Fruit fly (Drosophila melanogaster) whole organism, embryonic: ENCODE results near the gene CG32797.

Source experiments
- Adf1 ChIP-seq: fragments of 200-800 bp; sonication (Bioruptor generic); IDR thresholded peaks from 2 replicates; pipeline ENCODE4 v1.3.6; 2022; ENCODE audit warnings: missing biosample characterization, missing genetic modification characterization
- C15 ChIP-seq: fragments of 200-800 bp; sonication (Bioruptor generic); IDR thresholded peaks from 3 replicates; pipeline ENCODE4 v1.3.6; 2022; ENCODE audit warnings: missing biosample characterization, missing genetic modification characterization
- CG10462 ChIP-seq: fragments of 200-800 bp; sonication (Bioruptor generic); optimal IDR thresholded peaks from 2 replicates; lab custom pipeline; 2016; ENCODE audit warnings: missing biosample characterization, missing genetic modification characterization
- CG11085 ChIP-seq: fragments of 200-800 bp; sonication (Bioruptor generic); IDR thresholded peaks from 2 replicates; pipeline ENCODE4 v1.3.6; 2022; ENCODE audit warnings: missing biosample characterization, missing genetic modification characterization
- CG12104 ChIP-seq: fragments of 200-800 bp; sonication (Bioruptor generic); optimal IDR thresholded peaks from 3 replicates; lab custom pipeline; 2016; ENCODE audit warnings: missing biosample characterization, missing genetic modification characterization
- CG12219 ChIP-seq: fragments of 200-800 bp; sonication (Bioruptor generic); optimal IDR thresholded peaks from 3 replicates; lab custom pipeline; 2018; ENCODE audit warnings: missing biosample characterization, mild to moderate bottlenecking, missing genetic modification characterization
- CG13296 ChIP-seq: fragments of 200-800 bp; sonication (Bioruptor generic); optimal IDR thresholded peaks from 3 replicates; lab custom pipeline; 2018; ENCODE audit warnings: missing biosample characterization, mild to moderate bottlenecking, missing genetic modification characterization
- CG17186 ChIP-seq: fragments of 200-800 bp; sonication (Bioruptor generic); optimal IDR thresholded peaks from 3 replicates; lab custom pipeline; 2017; ENCODE audit warnings: missing biosample characterization, missing genetic modification reagents, missing genetic modification characterization
- CG17361 ChIP-seq: fragments of 200-800 bp; sonication (Bioruptor generic); IDR thresholded peaks from 3 replicates; pipeline ENCODE4 v1.3.6; 2022; ENCODE audit warnings: missing biosample characterization, missing genetic modification characterization
- CG17385 ChIP-seq: fragments of 200-800 bp; sonication (Bioruptor generic); optimal IDR thresholded peaks from 3 replicates; lab custom pipeline; 2018; ENCODE audit warnings: missing biosample characterization, mild to moderate bottlenecking, missing genetic modification characterization
- CG17829 ChIP-seq: fragments of 200-800 bp; optimal IDR thresholded peaks from 2 replicates; lab custom pipeline; 2019; ENCODE audit warnings: missing biosample characterization, mild to moderate bottlenecking, missing genetic modification characterization, moderate library complexity
- CG17912 ChIP-seq: fragments of 200-800 bp; sonication (Bioruptor generic); optimal IDR thresholded peaks from 2 replicates; lab custom pipeline; 2018; ENCODE audit warnings: missing biosample characterization, mild to moderate bottlenecking, missing genetic modification characterization
- CG18599 ChIP-seq: fragments of 200-800 bp; sonication (Bioruptor generic); optimal IDR thresholded peaks from 3 replicates; lab custom pipeline; 2017; ENCODE audit warnings: missing biosample characterization, missing genetic modification characterization, mild to moderate bottlenecking, moderate library complexity, missing genetic modification reagents
- CG2116 ChIP-seq: fragments of 200-800 bp; sonication (Bioruptor generic); optimal IDR thresholded peaks from 3 replicates; lab custom pipeline; 2018; ENCODE audit warnings: missing biosample characterization, mild to moderate bottlenecking, missing genetic modification characterization
- CG31388 ChIP-seq: fragments of 200-800 bp; sonication (Bioruptor generic); optimal IDR thresholded peaks from 2 replicates; lab custom pipeline; 2016; ENCODE audit warnings: missing biosample characterization, missing genetic modification characterization
- CG34422 ChIP-seq: fragments of 200-800 bp; sonication (Bioruptor generic); IDR thresholded peaks from 3 replicates; pipeline ENCODE4 v1.3.6; 2022; ENCODE audit warnings: missing biosample characterization, missing genetic modification characterization
- CG4854 ChIP-seq: fragments of 200-800 bp; sonication (Bioruptor generic); optimal IDR thresholded peaks from 2 replicates; lab custom pipeline; 2016; ENCODE audit warnings: missing biosample characterization, missing genetic modification characterization, inconsistent platforms
- CG6813 ChIP-seq: fragments of 200-800 bp; sonication (Bioruptor generic); optimal IDR thresholded peaks from 2 replicates; lab custom pipeline; 2017; ENCODE audit warnings: missing biosample characterization, missing genetic modification characterization, mild to moderate bottlenecking, moderate library complexity, missing genetic modification reagents
- CG7786 ChIP-seq: fragments of 200-800 bp; sonication (Bioruptor generic); optimal IDR thresholded peaks from 2 replicates; lab custom pipeline; 2016; ENCODE audit warnings: missing biosample characterization, missing genetic modification characterization
- CG7839 ChIP-seq: fragments of 200-800 bp; sonication (Bioruptor generic); optimal IDR thresholded peaks from 3 replicates; lab custom pipeline; 2018; ENCODE audit warnings: missing biosample characterization, mild to moderate bottlenecking, missing genetic modification characterization, moderate library complexity
- CG9797 ChIP-seq: fragments of 200-800 bp; sonication (Bioruptor generic); optimal IDR thresholded peaks from 3 replicates; lab custom pipeline; 2018; ENCODE audit warnings: missing biosample characterization, mild to moderate bottlenecking, missing genetic modification characterization
- CG9876 ChIP-seq: fragments of 200-800 bp; sonication (Bioruptor generic); optimal IDR thresholded peaks from 2 replicates; lab custom pipeline; 2016; ENCODE audit warnings: missing biosample characterization, missing genetic modification characterization
- Dfd ChIP-seq, 2 experiments: fragments of >200 bp; optimal IDR thresholded peaks; 2 replicates each; lab custom pipeline; 2017; ENCODE audit warnings: missing biosample characterization in 2 of 2, missing genetic modification characterization in 2 of 2
- Dref ChIP-seq: fragments of 200-800 bp; sonication (Bioruptor generic); IDR thresholded peaks from 2 replicates; pipeline ENCODE4 v1.3.6; 2022; ENCODE audit warnings: missing biosample characterization, missing genetic modification characterization
- Elba2 ChIP-seq: fragments of 200-800 bp; sonication (Bioruptor generic); optimal IDR thresholded peaks from 3 replicates; lab custom pipeline; 2016; ENCODE audit warnings: missing biosample characterization, missing genetic modification characterization
- Ets65A ChIP-seq: fragments of 200-800 bp; sonication (Bioruptor generic); peaks from one replicate; lab custom pipeline; 2016; ENCODE audit warnings: missing biosample characterization, missing genetic modification characterization
- GATAe ChIP-seq: fragments of 200-800 bp; sonication (Bioruptor generic); conservative IDR thresholded peaks from 2 replicates; pipeline ENCODE4 v1.3.6; 2022; ENCODE audit warnings: missing biosample characterization, missing genetic modification characterization
- HHEX ChIP-seq: fragments of 200-800 bp; sonication (Bioruptor generic); optimal IDR thresholded peaks from 3 replicates; lab custom pipeline; 2017; ENCODE audit warnings: missing biosample characterization, mild to moderate bottlenecking, missing genetic modification characterization, missing genetic modification reagents
- Hand ChIP-seq: fragments of 200-800 bp; sonication (Bioruptor generic); optimal IDR thresholded peaks from 2 replicates; lab custom pipeline; 2017; ENCODE audit warnings: mild to moderate bottlenecking, missing biosample characterization, missing genetic modification reagents, missing genetic modification characterization
- Mad ChIP-seq: fragments of 200-800 bp; sonication (Bioruptor generic); optimal IDR thresholded peaks from 2 replicates; lab custom pipeline; 2016; ENCODE audit warnings: missing biosample characterization, missing genetic modification characterization
- Med ChIP-seq: fragments of 200-800 bp; sonication (Bioruptor generic); peaks from one replicate; lab custom pipeline; 2016; ENCODE audit warnings: missing biosample characterization, missing genetic modification characterization, mild to moderate bottlenecking, inconsistent platforms, moderate library complexity
- NK7.1 ChIP-seq: fragments of 200-800 bp; sonication (Bioruptor generic); optimal IDR thresholded peaks from 3 replicates; lab custom pipeline; 2016; ENCODE audit warnings: missing biosample characterization, missing genetic modification characterization
- Sin3A ChIP-seq: fragments of >200 bp; optimal IDR thresholded peaks from 2 replicates; lab custom pipeline; 2018
- Sry-δ ChIP-seq: fragments of 200-800 bp; sonication (Bioruptor generic); optimal IDR thresholded peaks from 2 replicates; lab custom pipeline; 2016; ENCODE audit warnings: missing biosample characterization, missing genetic modification characterization
- Taf1 ChIP-seq: fragments of 200-800 bp; sonication (Bioruptor generic); IDR thresholded peaks from 2 replicates; pipeline ENCODE4 v1.3.6; 2022; ENCODE audit warnings: missing biosample characterization, missing genetic modification characterization
- Usf ChIP-seq: fragments of 200-800 bp; sonication (Bioruptor generic); optimal IDR thresholded peaks from 2 replicates; lab custom pipeline; 2017; ENCODE audit warnings: missing genotype, missing biosample characterization, missing genetic modification characterization
- ato ChIP-seq: fragments of 200-800 bp; sonication (Bioruptor generic); IDR thresholded peaks from 2 replicates; pipeline ENCODE4 v1.3.6; 2022; ENCODE audit warnings: missing biosample characterization, missing genetic modification characterization; ENCODE audit not compliant: partially characterized antibody
- br ChIP-seq: fragments of >200 bp; optimal IDR thresholded peaks from 2 replicates; lab custom pipeline; 2017
- btn ChIP-seq: fragments of 200-800 bp; sonication (Bioruptor generic); optimal IDR thresholded peaks from 2 replicates; lab custom pipeline; 2016; ENCODE audit warnings: missing biosample characterization, missing genetic modification characterization
- chinmo ChIP-seq: fragments of 200-800 bp; sonication (Bioruptor generic); IDR thresholded peaks from 4 replicates; pipeline ENCODE4 v1.3.6; 2022; ENCODE audit warnings: missing biosample characterization, missing genetic modification characterization; ENCODE audit not compliant: partially characterized antibody
- dmrt99B ChIP-seq: fragments of 200-800 bp; sonication (Bioruptor generic); optimal IDR thresholded peaks from 2 replicates; lab custom pipeline; 2018; ENCODE audit warnings: missing biosample characterization, mild to moderate bottlenecking, missing genetic modification characterization, moderate library complexity
- gem ChIP-seq: fragments of 200-800 bp; sonication (Bioruptor generic); optimal IDR thresholded peaks from 2 replicates; lab custom pipeline; 2019; ENCODE audit warnings: missing biosample characterization, mild to moderate bottlenecking, missing genetic modification characterization, moderate library complexity
- h ChIP-seq: fragments of >200 bp; optimal IDR thresholded peaks from 2 replicates; lab custom pipeline; 2017
- hkb ChIP-seq, 2 experiments: fragments of 200-800 bp in 1 of 2; fragments of >200 bp in 1 of 2; sonication (Bioruptor generic) in 1 of 2; IDR thresholded peaks in 1 of 2; optimal IDR thresholded peaks in 1 of 2; 2 replicates each; pipeline versions ENCODE4 v1.3.6 to Lab custom; 2017 to 2022; ENCODE audit warnings: missing biosample characterization in 1 of 2, missing genetic modification characterization in 1 of 2
- ken ChIP-seq: fragments of 200-800 bp; sonication (Bioruptor generic); IDR thresholded peaks from 3 replicates; pipeline ENCODE4 v1.3.6; 2022; ENCODE audit warnings: missing biosample characterization, missing genetic modification characterization
- nerfin-2 ChIP-seq: fragments of 200-800 bp; sonication (Bioruptor generic); IDR thresholded peaks from 2 replicates; pipeline ENCODE4 v1.3.6; 2022; ENCODE audit warnings: missing biosample characterization, missing genetic modification characterization; ENCODE audit not compliant: partially characterized antibody
- otp ChIP-seq: fragments of 200-800 bp; sonication (Bioruptor generic); IDR thresholded peaks from 3 replicates; pipeline ENCODE4, ENCODE4 v1.3.6; 2022; ENCODE audit warnings: missing biosample characterization, missing genetic modification characterization
- ranshi ChIP-seq: fragments of 200-800 bp; sonication (Bioruptor generic); IDR thresholded peaks from 2 replicates; pipeline ENCODE4 v1.3.6; 2022; ENCODE audit warnings: missing biosample characterization, missing genetic modification characterization
- sd ChIP-seq: fragments of 200-800 bp; sonication (Bioruptor generic); optimal IDR thresholded peaks from 3 replicates; lab custom pipeline; 2018; ENCODE audit warnings: missing biosample characterization, mild to moderate bottlenecking, missing genetic modification characterization, moderate library complexity
- sens ChIP-seq: fragments of 200-800 bp; sonication (Bioruptor generic); peaks from one replicate; lab custom pipeline; 2016; ENCODE audit warnings: missing biosample characterization, missing genetic modification characterization
- tio ChIP-seq: fragments of 200-800 bp; sonication (Bioruptor generic); optimal IDR thresholded peaks from 2 replicates; lab custom pipeline; 2017; ENCODE audit warnings: missing biosample characterization, missing genetic modification characterization, inconsistent platforms
- zfh2 ChIP-seq: fragments of 200-800 bp; sonication (Bioruptor generic); optimal IDR thresholded peaks from 2 replicates; lab custom pipeline; 2016; ENCODE audit warnings: missing biosample characterization, missing genetic modification characterization

Gene CG32797

dm6 chrX:2469843-2470442, 44.3 kb upstream of the CG32797 start, which contains the start of gene boi (continued):
- no peak for TF ChIP-seq CG11085 (GFP tag; lab: Robert Waterston, UW)
- TF ChIP-seq Usf (GFP tag; lab: Kevin White, UChicago) = no peak
- no peak for TF ChIP-seq CG7839
- TF ChIP-seq Dref = no peak
- no peak for TF ChIP-seq CG17361 (GFP tag; lab: Robert Waterston, UW)
- peak; percentile 12 for TF ChIP-seq CG17385
- TF ChIP-seq zfh2 (GFP tag; lab: Kevin White, UChicago) = no peak
- TF ChIP-seq CG17912 (GFP tag; lab: Kevin White, UChicago) = peak; percentile 30
- no peak for TF ChIP-seq Elba2 (GFP tag; lab: Kevin White, UChicago)
- no peak for TF ChIP-seq CG12104
- TF ChIP-seq nerfin-2 = no peak
- TF ChIP-seq CG17829 = peak; percentile 18
- no peak for TF ChIP-seq Hand (GFP tag; lab: Kevin White, UChicago)
- no peak for TF ChIP-seq btn (GFP tag; lab: Kevin White, UChicago)
- no peak for TF ChIP-seq CG9797 (GFP tag; lab: Kevin White, UChicago)
- no peak for TF ChIP-seq Sin3A (lab: Kevin White, UChicago)
- TF ChIP-seq CG6813 (GFP tag; lab: Kevin White, UChicago) = no peak
- no peak for TF ChIP-seq CG10462
- no peak for TF ChIP-seq hkb (optimal IDR thresholded peaks at IDR 0.05; lab: Kevin White, UChicago)
- peak; percentile 50 for TF ChIP-seq hkb (GFP tag; IDR thresholded peaks at IDR 0.05; lab: Robert Waterston, UW)
- no peak for TF ChIP-seq Dfd (GFP tag; optimal IDR thresholded peaks at IDR 0.05; lab: Kevin White, UChicago)
- no peak for TF ChIP-seq br (lab: Kevin White, UChicago)
- TF ChIP-seq gem (tag; lab: Kevin White, UChicago) = no peak
- TF ChIP-seq chinmo = 0 out of 4 replicates have a peak, but pooled peaks have one; percentile 40
- TF ChIP-seq dmrt99B = no peak
- TF ChIP-seq GATAe (GFP tag; lab: Robert Waterston, UW) = no peak
- no peak for TF ChIP-seq Taf1
- TF ChIP-seq Ets65A (GFP tag; lab: Kevin White, UChicago) = no peak
- TF ChIP-seq CG2116 (GFP tag; lab: Kevin White, UChicago) = peak; percentile 0
- TF ChIP-seq CG31388 (GFP tag; lab: Kevin White, UChicago) = no peak
- TF ChIP-seq otp (GFP tag; lab: Robert Waterston, UW) = no peak
- TF ChIP-seq ato (GFP tag; lab: Robert Waterston, UW) = no peak
- no peak for TF ChIP-seq sd (tag; lab: Kevin White, UChicago)
- peak; percentile 17 for TF ChIP-seq HHEX (GFP tag; lab: Kevin White, UChicago)
- no peak for TF ChIP-seq Sry-δ (GFP tag; lab: Kevin White, UChicago)
- peak; percentile 22 for TF ChIP-seq CG12219 (GFP tag; lab: Kevin White, UChicago)
- TF ChIP-seq CG7786 (GFP tag; lab: Kevin White, UChicago) = no peak
- no peak for TF ChIP-seq tio (GFP tag; lab: Kevin White, UChicago)
- no peak for TF ChIP-seq Adf1
- no peak for TF ChIP-seq CG18599
- peak; percentile 72 for TF ChIP-seq Med (GFP tag; lab: Kevin White, UChicago)
- no peak for TF ChIP-seq ken (GFP tag; lab: Robert Waterston, UW)
- no peak for TF ChIP-seq CG17186 (GFP tag; lab: Kevin White, UChicago)
- TF ChIP-seq ranshi (GFP tag; lab: Robert Waterston, UW) = no peak
- no peak for TF ChIP-seq CG9876
- no peak for TF ChIP-seq Mad
- peak; percentile 21 for TF ChIP-seq CG13296 (GFP tag; lab: Kevin White, UChicago)
- peak; percentile 85 for TF ChIP-seq sens (GFP tag; lab: Kevin White, UChicago)
- TF ChIP-seq h (lab: Kevin White, UChicago) = no peak
- no peak for TF ChIP-seq NK7.1
- no peak for TF ChIP-seq CG4854 (GFP tag; lab: Kevin White, UChicago)
- peak; percentile 39; the same call in 1 of the 3 replicates for TF ChIP-seq CG34422 (GFP tag; lab: Robert Waterston, UW)
- TF ChIP-seq C15 (GFP tag; lab: Robert Waterston, UW) = no peak
